Fruit fly (Drosophila melanogaster) whole organism, embryonic: ENCODE data around the gene ALiX.
A peak's percentile ranks its signal among the peaks of the same experiment; 100 is the strongest.

Experiments
- ATbp ChIP-seq: fragments of 200-800 bp; sonication (Bioruptor generic); optimal IDR thresholded peaks from 2 replicates; lab custom pipeline; 2017; ENCODE audit warnings: missing biosample characterization, mild to moderate bottlenecking, missing genetic modification characterization, missing genetic modification reagents
- Blimp-1 ChIP-seq: fragments of 200-800 bp; sonication (Bioruptor generic); optimal IDR thresholded peaks from 3 replicates; lab custom pipeline; 2018; ENCODE audit warnings: missing biosample characterization, missing genetic modification characterization, mild to moderate bottlenecking, moderate library complexity, missing genetic modification reagents
- CG11504 ChIP-seq: fragments of 200-800 bp; sonication (Bioruptor generic); optimal IDR thresholded peaks from 3 replicates; lab custom pipeline; 2019; ENCODE audit warnings: missing biosample characterization, mild to moderate bottlenecking, missing genetic modification characterization, moderate library complexity
- CG12071 ChIP-seq: fragments of 200-800 bp; sonication (Bioruptor generic); optimal IDR thresholded peaks from 3 replicates; lab custom pipeline; 2018; ENCODE audit warnings: missing biosample characterization, mild to moderate bottlenecking, missing genetic modification characterization
- CG13123 ChIP-seq: fragments of 200-800 bp; sonication (Bioruptor generic); optimal IDR thresholded peaks from 2 replicates; lab custom pipeline; 2016; ENCODE audit warnings: missing biosample characterization, missing genetic modification characterization
- CG13287 ChIP-seq: fragments of 200-800 bp; sonication (Bioruptor generic); IDR thresholded peaks from 2 replicates; pipeline ENCODE4 v1.3.6; 2022; ENCODE audit warnings: missing biosample characterization, missing genetic modification characterization; ENCODE audit not compliant: partially characterized antibody
- CG14014 ChIP-seq: fragments of 200-800 bp; sonication (Bioruptor generic); IDR thresholded peaks from 2 replicates; pipeline ENCODE4 v1.3.6; 2022; ENCODE audit warnings: missing biosample characterization, missing genetic modification characterization
- CG14965 ChIP-seq: fragments of 200-800 bp; sonication (Bioruptor generic); optimal IDR thresholded peaks from 2 replicates; lab custom pipeline; 2016; ENCODE audit warnings: missing biosample characterization, missing genetic modification characterization, borderline replicate concordance
- CG1603 ChIP-seq: fragments of 200-800 bp; sonication (Bioruptor generic); optimal IDR thresholded peaks from 2 replicates; lab custom pipeline; 2019; ENCODE audit warnings: missing biosample characterization, mild to moderate bottlenecking, missing genetic modification characterization, moderate library complexity
- CG17186 ChIP-seq: fragments of 200-800 bp; sonication (Bioruptor generic); optimal IDR thresholded peaks from 3 replicates; lab custom pipeline; 2017; ENCODE audit warnings: missing biosample characterization, missing genetic modification reagents, missing genetic modification characterization
- CG17328 ChIP-seq: fragments of 200-800 bp; sonication (Bioruptor generic); IDR thresholded peaks from 2 replicates; pipeline ENCODE4 v1.3.6; 2022; ENCODE audit warnings: missing biosample characterization, missing genetic modification characterization
- CG17359 ChIP-seq: fragments of 200-800 bp; sonication (Bioruptor generic); optimal IDR thresholded peaks from 3 replicates; lab custom pipeline; 2018; ENCODE audit warnings: missing biosample characterization, mild to moderate bottlenecking, missing genetic modification characterization, moderate library complexity
- CG18764 ChIP-seq: fragments of 200-800 bp; sonication (Bioruptor generic); optimal IDR thresholded peaks from 3 replicates; lab custom pipeline; 2016; ENCODE audit warnings: missing biosample characterization, missing genetic modification characterization
- CG32532 ChIP-seq: fragments of 200-800 bp; sonication (Bioruptor generic); IDR thresholded peaks from 2 replicates; pipeline ENCODE4 v1.3.6; 2022; ENCODE audit warnings: missing biosample characterization, missing genetic modification characterization
- CG42726 ChIP-seq: fragments of 200-800 bp; sonication (Bioruptor generic); IDR thresholded peaks from 2 replicates; pipeline ENCODE4 v1.3.6; 2022; ENCODE audit warnings: missing biosample characterization, missing genetic modification characterization; ENCODE audit not compliant: partially characterized antibody
- CG5953 ChIP-seq: fragments of 200-800 bp; sonication (Bioruptor generic); IDR thresholded peaks from 2 replicates; pipeline ENCODE4 v1.3.6; 2022; ENCODE audit warnings: missing biosample characterization, missing genetic modification characterization
- CG7839 ChIP-seq: fragments of 200-800 bp; sonication (Bioruptor generic); optimal IDR thresholded peaks from 3 replicates; lab custom pipeline; 2018; ENCODE audit warnings: missing biosample characterization, mild to moderate bottlenecking, missing genetic modification characterization, moderate library complexity
- D ChIP-seq, 2 experiments: fragments of 200-800 bp in 1 of 2; fragments of >200 bp in 1 of 2; sonication (Bioruptor generic) in 1 of 2; optimal IDR thresholded peaks; 2 replicates in 1 of 2; 3 replicates in 1 of 2; lab custom pipeline; 2017; ENCODE audit warnings: mild to moderate bottlenecking in 1 of 2, missing biosample characterization in 1 of 2, missing genetic modification characterization in 1 of 2, missing genetic modification reagents in 1 of 2
- Meics ChIP-seq: fragments of 200-800 bp; sonication (Bioruptor generic); optimal IDR thresholded peaks from 2 replicates; lab custom pipeline; 2017; ENCODE audit warnings: missing biosample characterization, mild to moderate bottlenecking, missing genetic modification characterization
- Nf-YB ChIP-seq: fragments of 200-800 bp; sonication (Bioruptor generic); optimal IDR thresholded peaks from 3 replicates; lab custom pipeline; 2019; ENCODE audit warnings: missing biosample characterization, mild to moderate bottlenecking, missing genetic modification characterization, moderate library complexity
- Poxn ChIP-seq: fragments of 200-800 bp; sonication (Bioruptor generic); IDR thresholded peaks from 2 replicates; pipeline ENCODE4 v1.3.6; 2022; ENCODE audit warnings: missing biosample characterization, missing genetic modification characterization
- Sox100B ChIP-seq: fragments of 200-800 bp; sonication (Bioruptor generic); optimal IDR thresholded peaks from 3 replicates; lab custom pipeline; 2018; ENCODE audit warnings: missing biosample characterization, mild to moderate bottlenecking, missing genetic modification characterization
- Stat92E ChIP-seq, 3 experiments: fragments of >200 bp in 2 of 3; fragments of 200-800 bp in 1 of 3; sonication (Bioruptor generic) in 1 of 3; optimal IDR thresholded peaks; 2 replicates each; lab custom pipeline; 2017 to 2019; ENCODE audit warnings: missing biosample characterization in 3 of 3, missing genetic modification characterization in 3 of 3, mild to moderate bottlenecking in 1 of 3, moderate library complexity in 1 of 3
- Xbp1 ChIP-seq: fragments of 200-800 bp; sonication (Bioruptor generic); optimal IDR thresholded peaks from 3 replicates; lab custom pipeline; 2016; ENCODE audit warnings: missing biosample characterization, mild to moderate bottlenecking, missing genetic modification characterization
- ac ChIP-seq: fragments of 200-800 bp; sonication (Bioruptor generic); optimal IDR thresholded peaks from 3 replicates; lab custom pipeline; 2017; ENCODE audit warnings: missing biosample characterization, mild to moderate bottlenecking, missing genetic modification characterization
- amos ChIP-seq: fragments of 200-800 bp; sonication (Bioruptor generic); IDR thresholded peaks from 2 replicates; pipeline ENCODE4 v1.3.6; 2022; ENCODE audit warnings: missing biosample characterization, missing genetic modification characterization; ENCODE audit not compliant: partially characterized antibody
- bsh ChIP-seq, 2 experiments: fragments of 200-800 bp; sonication (Bioruptor generic); optimal IDR thresholded peaks; 2 replicates each; lab custom pipeline; 2017 to 2018; ENCODE audit warnings: mild to moderate bottlenecking in 2 of 2, missing biosample characterization in 2 of 2, missing genetic modification characterization in 2 of 2, moderate library complexity in 1 of 2
- cas ChIP-seq: fragments of 200-800 bp; sonication (Bioruptor generic); IDR thresholded peaks from 2 replicates; pipeline ENCODE4 v1.3.6; 2022; ENCODE audit warnings: missing biosample characterization, missing genetic modification characterization
- crol ChIP-seq: fragments of 200-800 bp; sonication (Bioruptor generic); IDR thresholded peaks from 2 replicates; pipeline ENCODE4 v1.3.6; 2022; ENCODE audit warnings: missing biosample characterization, missing genetic modification characterization
- fd96Cb ChIP-seq: fragments of 200-800 bp; sonication (Bioruptor generic); optimal IDR thresholded peaks from 2 replicates; lab custom pipeline; 2018; ENCODE audit warnings: missing biosample characterization, mild to moderate bottlenecking, missing genetic modification characterization, moderate library complexity
- ftz-f1 ChIP-seq: fragments of 200-800 bp; sonication (Bioruptor generic); optimal IDR thresholded peaks from 2 replicates; lab custom pipeline; 2016; ENCODE audit warnings: missing biosample characterization, missing genetic modification characterization
- gcm ChIP-seq: fragments of 200-800 bp; sonication (Bioruptor generic); optimal IDR thresholded peaks from 2 replicates; lab custom pipeline; 2019; ENCODE audit warnings: missing biosample characterization, mild to moderate bottlenecking, missing genetic modification characterization, moderate library complexity
- gem ChIP-seq: fragments of 200-800 bp; sonication (Bioruptor generic); optimal IDR thresholded peaks from 2 replicates; lab custom pipeline; 2019; ENCODE audit warnings: missing biosample characterization, mild to moderate bottlenecking, missing genetic modification characterization, moderate library complexity
- gsb-n ChIP-seq: fragments of 200-800 bp; sonication (Bioruptor generic); optimal IDR thresholded peaks from 3 replicates; lab custom pipeline; 2018; ENCODE audit warnings: missing biosample characterization, mild to moderate bottlenecking, missing genetic modification characterization
- hbn ChIP-seq: fragments of 200-800 bp; sonication (Bioruptor generic); IDR thresholded peaks from 2 replicates; pipeline ENCODE4 v1.3.6; 2022; ENCODE audit warnings: missing biosample characterization, missing genetic modification characterization; ENCODE audit not compliant: partially characterized antibody
- lab ChIP-seq: fragments of 200-800 bp; sonication (Bioruptor generic); optimal IDR thresholded peaks from 3 replicates; lab custom pipeline; 2017; ENCODE audit warnings: missing biosample characterization, missing genetic modification characterization, mild to moderate bottlenecking, moderate library complexity, missing genetic modification reagents
- lmd ChIP-seq: fragments of 200-800 bp; sonication (Bioruptor generic); IDR thresholded peaks from 2 replicates; pipeline ENCODE4 v1.3.6; 2022; ENCODE audit warnings: missing biosample characterization, missing genetic modification characterization
- lola ChIP-seq, 3 experiments: fragments of >200 bp in 2 of 3; fragments of 200-800 bp in 1 of 3; sonication (Bioruptor generic) in 1 of 3; optimal IDR thresholded peaks; 2 replicates each; lab custom pipeline; 2017 to 2019; ENCODE audit warnings: missing biosample characterization in 3 of 3, missing genetic modification characterization in 3 of 3, mild to moderate bottlenecking in 1 of 3, moderate library complexity in 1 of 3
- nau ChIP-seq: fragments of 200-800 bp; sonication (Bioruptor generic); optimal IDR thresholded peaks from 3 replicates; lab custom pipeline; 2017; ENCODE audit warnings: missing biosample characterization, mild to moderate bottlenecking, missing genetic modification characterization, missing genetic modification reagents
- phol ChIP-seq: fragments of 200-800 bp; sonication (Bioruptor generic); optimal IDR thresholded peaks from 3 replicates; lab custom pipeline; 2018; ENCODE audit warnings: missing biosample characterization, mild to moderate bottlenecking, missing genetic modification characterization, moderate library complexity
- row ChIP-seq: fragments of 200-800 bp; sonication (Bioruptor generic); IDR thresholded peaks from 3 replicates; pipeline ENCODE4 v1.3.6; 2022; ENCODE audit warnings: missing biosample characterization, missing genetic modification characterization
- sens ChIP-seq: fragments of 200-800 bp; sonication (Bioruptor generic); peaks from one replicate; lab custom pipeline; 2016; ENCODE audit warnings: missing biosample characterization, missing genetic modification characterization
- sens-2 ChIP-seq: fragments of 200-800 bp; sonication (Bioruptor generic); IDR thresholded peaks from 2 replicates; pipeline ENCODE4 v1.3.6; 2022; ENCODE audit warnings: missing biosample characterization, missing genetic modification characterization
- ssp ChIP-seq: fragments of 200-800 bp; sonication (Bioruptor generic); IDR thresholded peaks from 2 replicates; pipeline ENCODE4 v1.3.6; 2022; ENCODE audit warnings: missing biosample characterization, missing genetic modification characterization
- tio ChIP-seq: fragments of 200-800 bp; sonication (Bioruptor generic); optimal IDR thresholded peaks from 2 replicates; lab custom pipeline; 2017; ENCODE audit warnings: missing biosample characterization, missing genetic modification characterization, inconsistent platforms
- trh ChIP-seq: fragments of 200-800 bp; sonication (Bioruptor generic); optimal IDR thresholded peaks from 2 replicates; lab custom pipeline; 2016; ENCODE audit warnings: missing biosample characterization, missing genetic modification characterization
- vnd ChIP-seq: fragments of 200-800 bp; sonication (Bioruptor generic); IDR thresholded peaks from 3 replicates; pipeline ENCODE4 v1.3.6; 2022; ENCODE audit warnings: missing biosample characterization, missing genetic modification characterization; ENCODE audit not compliant: partially characterized antibody
- wor ChIP-seq: fragments of 200-800 bp; sonication (Bioruptor generic); IDR thresholded peaks from 2 replicates; pipeline ENCODE4 v1.3.6; 2022; ENCODE audit warnings: missing biosample characterization, missing genetic modification characterization

Gene ALiX

DNA sequence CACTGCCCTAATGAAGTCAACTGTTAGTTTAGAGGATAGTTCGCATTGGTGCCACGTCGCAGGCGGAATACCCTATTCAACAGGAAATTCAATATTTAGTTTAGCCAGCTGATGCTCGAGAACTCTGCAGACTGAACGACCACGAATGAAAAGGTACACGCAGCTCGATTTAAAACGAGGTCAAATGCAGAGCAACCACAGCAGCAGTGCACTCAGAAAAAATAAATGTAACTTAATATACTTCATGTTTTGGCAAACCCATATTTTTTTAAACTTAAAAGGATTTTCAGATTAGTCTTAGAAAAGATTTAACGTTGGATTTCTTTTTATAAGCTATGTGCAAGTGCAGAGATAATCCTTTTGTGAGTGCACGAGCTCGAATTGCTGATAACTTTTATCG is 44.8 kb downstream of the ALiX start (continued):
- TF ChIP-seq crol (GFP tag; lab: Robert Waterston, UW), result no peak
- TF ChIP-seq CG14014 (GFP tag; lab: Robert Waterston, UW), result 0 out of 2 replicates have a peak, but pooled peaks have one; percentile 17
- peak; percentile 35 for TF ChIP-seq Blimp-1 (GFP tag; lab: Kevin White, UChicago)
- no peak for TF ChIP-seq CG18764 (GFP tag; lab: Kevin White, UChicago)
- no peak for TF ChIP-seq gcm (GFP tag; lab: Kevin White, UChicago)
- TF ChIP-seq nau (GFP tag; lab: Kevin White, UChicago), result no peak
- no peak for TF ChIP-seq trh
- no peak for TF ChIP-seq Poxn (GFP tag; lab: Robert Waterston, UW)
- TF ChIP-seq sens-2 (GFP tag; lab: Robert Waterston, UW), result no peak
- TF ChIP-seq lola (GFP tag; optimal IDR thresholded peaks at IDR 0.05; lab: Kevin White, UChicago), result no peak
- peak; percentile 30 for TF ChIP-seq CG17359 (tag; lab: Kevin White, UChicago)
- TF ChIP-seq vnd (GFP tag; lab: Robert Waterston, UW), result no peak
- peak; percentile 8 for TF ChIP-seq ATbp (GFP tag; lab: Kevin White, UChicago)
- TF ChIP-seq CG7839, result no peak
- no peak for TF ChIP-seq CG14965 (GFP tag; lab: Kevin White, UChicago)
- TF ChIP-seq phol, result peak; percentile 36
- no peak for TF ChIP-seq hbn
- no peak for TF ChIP-seq bsh (GFP tag; optimal IDR thresholded peaks at IDR 0.05; lab: Kevin White, UChicago)
- no peak for TF ChIP-seq cas
- no peak for TF ChIP-seq wor (GFP tag; lab: Robert Waterston, UW)
- no peak for TF ChIP-seq ftz-f1
- peak; percentile 32 for TF ChIP-seq fd96Cb
- no peak for TF ChIP-seq gsb-n
- no peak for TF ChIP-seq ssp (GFP tag; lab: Robert Waterston, UW)
- TF ChIP-seq Stat92E (GFP tag; optimal IDR thresholded peaks at IDR 0.05; lab: Kevin White, UChicago), result no peak
- peak; percentile 19 for TF ChIP-seq Sox100B (GFP tag; lab: Kevin White, UChicago)
- TF ChIP-seq amos (GFP tag; lab: Robert Waterston, UW), result no peak
- TF ChIP-seq tio (GFP tag; lab: Kevin White, UChicago), result no peak
- TF ChIP-seq lab (GFP tag; lab: Kevin White, UChicago), result peak; percentile 10
- TF ChIP-seq CG13287 (GFP tag; lab: Robert Waterston, UW), result no peak
- TF ChIP-seq row (GFP tag; lab: Robert Waterston, UW), result peak; percentile 53; the same call in 2 of the 3 replicates
- TF ChIP-seq CG11504 (tag; lab: Kevin White, UChicago), result peak; percentile 39
- no peak for TF ChIP-seq CG17328 (GFP tag; lab: Robert Waterston, UW)
- TF ChIP-seq CG1603 (tag; lab: Kevin White, UChicago), result peak; percentile 10
- peak; percentile 16; the same call in 1 of the 2 replicates for TF ChIP-seq lmd (GFP tag; lab: Robert Waterston, UW)
- peak; percentile 17 for TF ChIP-seq gem (tag; lab: Kevin White, UChicago)
- no peak for TF ChIP-seq ac (GFP tag; lab: Kevin White, UChicago)
- peak; percentile 26 for TF ChIP-seq sens (GFP tag; lab: Kevin White, UChicago)

DNA sequence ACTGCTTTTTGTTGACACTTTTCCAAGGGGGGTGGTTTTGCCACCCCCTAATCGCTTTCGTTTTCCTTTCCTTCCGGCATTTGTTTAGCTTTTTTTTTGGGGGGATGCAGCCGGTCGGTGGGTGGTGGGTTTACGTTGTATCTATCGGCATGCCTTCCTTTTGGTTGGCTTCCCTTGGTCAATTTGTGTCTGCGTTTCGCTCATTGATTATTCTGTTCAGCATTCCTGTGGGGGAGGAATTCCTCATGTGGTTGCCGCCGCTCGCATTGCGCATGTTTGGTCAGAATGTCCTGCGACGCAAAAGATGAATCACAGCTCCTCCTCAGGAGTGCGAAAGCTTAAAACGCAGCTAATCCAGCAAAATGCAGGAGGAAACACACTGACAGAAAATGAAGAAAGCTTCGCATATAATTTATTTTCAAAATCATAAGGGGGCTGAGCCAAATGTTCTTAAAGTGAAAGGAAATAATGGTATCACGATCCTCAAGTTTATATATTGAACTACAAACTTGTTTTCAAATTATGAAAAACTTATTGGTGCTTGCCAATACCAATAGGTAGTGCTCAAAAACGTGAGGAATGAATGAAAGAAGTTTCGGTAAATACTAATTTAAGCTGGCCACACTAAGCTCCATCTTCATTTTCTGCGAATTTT is 47.6 kb downstream of the ALiX start, which contains the start of gene RpS10a:
TSS of gene RpS10a (plus strand) at position 605 of the 655 bp plus-strand sequence.
- TF ChIP-seq CG17186, result no peak
- no peak for TF ChIP-seq Poxn (GFP tag; lab: Robert Waterston, UW)
- TF ChIP-seq Meics (GFP tag; lab: Kevin White, UChicago), result peak; percentile 26
- TF ChIP-seq D (optimal IDR thresholded peaks at IDR 0.05; lab: Kevin White, UChicago), result no peak
- TF ChIP-seq D (GFP tag; optimal IDR thresholded peaks at IDR 0.05; lab: Kevin White, UChicago), result no peak
- TF ChIP-seq Nf-YB, result no peak
- TF ChIP-seq nau (GFP tag; lab: Kevin White, UChicago), result no peak
- TF ChIP-seq CG12071 (GFP tag; lab: Kevin White, UChicago), result no peak
- TF ChIP-seq CG32532 (GFP tag; lab: Robert Waterston, UW), result no peak
- peak; percentile 43; the same call in 1 of the 2 replicates for TF ChIP-seq CG42726 (GFP tag; lab: Robert Waterston, UW)
- TF ChIP-seq CG13123 (GFP tag; lab: Kevin White, UChicago), result no peak
- TF ChIP-seq CG1603 (tag; lab: Kevin White, UChicago), result no peak
- no peak for TF ChIP-seq CG5953 (GFP tag; lab: Robert Waterston, UW)
- no peak for TF ChIP-seq Xbp1 (GFP tag; lab: Kevin White, UChicago)
